Worm (Caenorhabditis elegans) whole organism, young adult: Measurements from ENCODE around the gene K05D4.9.

Source experiments
- Y53F4B.3 ChIP-seq: fragments of 200-800 bp; sonication (Bioruptor generic); IDR thresholded peaks from 2 replicates; pipeline ENCODE4 v1.3.6; 2022; ENCODE audit warnings: missing genetic modification reagents, missing genetic modification characterization, missing compliant biosample characterization
- aptf-3 ChIP-seq: fragments of 200-800 bp; sonication (Bioruptor generic); IDR thresholded peaks from 2 replicates; pipeline ENCODE4 v1.3.6; 2022; ENCODE audit warnings: missing genetic modification characterization, missing compliant biosample characterization
- athp-1 ChIP-seq: sonication (generic microtip); optimal IDR thresholded peaks from 2 replicates; lab custom pipeline; 2017; ENCODE audit warnings: mild to moderate bottlenecking, missing genetic modification characterization, missing compliant biosample characterization
- attf-3 ChIP-seq: fragments of 200-800 bp; sonication (Bioruptor generic); conservative IDR thresholded peaks from 2 replicates; pipeline ENCODE4 v1.3.6; 2022; ENCODE audit warnings: missing genetic modification reagents, missing genetic modification characterization, missing compliant biosample characterization
- die-1 ChIP-seq: sonication (generic microtip); optimal IDR thresholded peaks from 2 replicates; lab custom pipeline; 2016; ENCODE audit warnings: missing genotype, mild to moderate bottlenecking, missing genetic modification characterization, missing compliant biosample characterization
- mes-4 ChIP-seq: sonication (generic microtip); optimal IDR thresholded peaks from 2 replicates; lab custom pipeline; 2016; ENCODE audit warnings: missing genotype, missing genetic modification characterization, missing compliant biosample characterization
- nfyb-1 ChIP-seq: fragments of 200-800 bp; sonication (Bioruptor generic); IDR thresholded peaks from 2 replicates; pipeline ENCODE4 v1.3.6; 2022; ENCODE audit warnings: missing genetic modification reagents, missing genetic modification characterization, missing compliant biosample characterization
- nhr-27 ChIP-seq: fragments of 200-800 bp; sonication (Bioruptor generic); optimal IDR thresholded peaks from 2 replicates; lab custom pipeline; 2018; ENCODE audit warnings: mild to moderate bottlenecking, missing genetic modification characterization, moderate library complexity, missing compliant biosample characterization
- snpc-3.4 ChIP-seq: sonication (generic microtip); optimal IDR thresholded peaks from 2 replicates; lab custom pipeline; 2017; ENCODE audit warnings: missing genetic modification characterization, mild to moderate bottlenecking, missing compliant biosample characterization, antibody characterized with exemption, moderate library complexity, missing genotype, missing genetic modification reagents
- unc-62 ChIP-seq: fragments of 150-350 bp; optimal IDR thresholded peaks from 2 replicates; lab custom pipeline; 2014; ENCODE audit warnings: missing biosample characterization, missing genetic modification reagents, missing genetic modification characterization

DNA sequence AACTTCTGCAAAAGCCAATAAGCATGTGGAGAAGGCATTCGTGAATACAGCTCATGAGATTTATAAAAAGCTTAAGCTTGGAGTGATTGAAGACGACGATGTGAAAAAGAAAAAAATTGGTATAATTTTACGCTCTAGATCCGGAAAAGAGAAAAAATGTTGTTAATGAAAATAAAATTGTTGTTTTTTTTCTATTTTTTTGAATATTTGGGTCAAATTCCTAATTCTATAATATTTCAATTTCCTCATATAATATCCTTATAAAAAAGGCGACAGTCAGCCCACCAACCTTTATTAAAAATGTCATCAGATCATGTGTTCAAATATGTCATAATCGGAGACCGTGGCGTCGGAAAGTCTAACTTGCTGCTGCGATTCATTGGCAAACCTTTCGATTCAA, 23.8 kb upstream of the K05D4.9 start, which contains the start of gene rabr-3:
- TF ChIP-seq nfyb-1 (GFP tag; lab: Robert Waterston, UW), result no peak
- no peak for TF ChIP-seq unc-62 (GFP tag; lab: Kevin White, UChicago)
- no peak for TF ChIP-seq die-1 (tag; lab: Kevin White, UChicago)
- TF ChIP-seq snpc-3.4 (tag; lab: Kevin White, UChicago), result no peak
- no peak for TF ChIP-seq mes-4 (tag; lab: Kevin White, UChicago)
- TF ChIP-seq nhr-27, result no peak
- no peak for TF ChIP-seq attf-3 (GFP tag; lab: Robert Waterston, UW)
- TF ChIP-seq athp-1 (tag; lab: Kevin White, UChicago), result no peak
- no peak for TF ChIP-seq Y53F4B.3 (GFP tag; lab: Robert Waterston, UW)
- no peak for TF ChIP-seq aptf-3 (GFP tag; lab: Robert Waterston, UW)
